Fruit fly (Drosophila melanogaster): ENCODE results near the gene vn.
A peak's percentile ranks its signal among the peaks of the same experiment; 100 is the strongest.

dm6 chr3L:5802063-5802531 is 43.4 kb downstream of the vn start:
- no peak for TF ChIP-seq CG7368 (GFP tag; optimal IDR thresholded peaks at IDR 0.05)
- no peak for TF ChIP-seq lz (GFP tag; optimal IDR thresholded peaks at IDR 0.05)
- peak; percentile 8 for TF ChIP-seq esn (GFP tag; optimal IDR thresholded peaks at IDR 0.05)
- TF ChIP-seq svp (GFP tag), result no peak
- TF ChIP-seq OdsH (GFP tag; optimal IDR thresholded peaks at IDR 0.05), result no peak

All from whole organism, prepupa.